Worm (Caenorhabditis elegans): Measurements from ENCODE around the gene nspg-5.

nspg-5 gene

DNA sequence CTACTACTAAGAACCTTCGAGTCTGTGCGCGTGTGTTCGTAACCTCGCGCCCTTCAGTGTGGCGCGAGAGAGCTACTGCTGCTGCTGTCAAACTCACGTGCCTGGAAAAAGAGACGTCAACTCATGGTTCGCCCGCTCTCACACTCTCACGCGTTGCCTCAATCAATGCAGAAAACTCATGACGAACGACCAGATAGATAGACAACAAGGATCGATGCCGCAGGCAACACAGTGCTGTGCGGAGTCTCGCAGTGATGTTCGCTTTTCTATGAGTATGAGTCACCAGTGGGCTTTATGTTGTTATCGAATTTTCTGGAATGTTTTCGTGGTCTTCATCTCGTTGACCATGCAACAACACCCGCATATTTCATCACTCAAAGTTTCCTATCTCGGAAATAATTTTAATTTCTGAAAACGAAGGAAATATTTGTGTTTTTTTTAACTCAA lies 10.2 kb upstream of the nspg-5 start:
- TF ChIP-seq elt-3 (tag; optimal IDR thresholded peaks at IDR 0.05) (no peak), aly-2 (tag; optimal IDR thresholded peaks at IDR 0.05) (no peak), fkh-2 (tag; optimal IDR thresholded peaks at IDR 0.05) (no peak), unc-62 (GFP tag; optimal IDR thresholded peaks at IDR 0.05) (peak; percentile 80), snpc-4 (tag; optimal IDR thresholded peaks at IDR 0.05) (peak; percentile 55), nhr-43 (tag; optimal IDR thresholded peaks at IDR 0.05; ENCODE audit: poor library complexity, severe bottlenecking) (no peak), daf-12 (tag; optimal IDR thresholded peaks at IDR 0.05) (no peak), nhr-76 (tag; optimal IDR thresholded peaks at IDR 0.05) (no peak), skn-1 (tag; optimal IDR thresholded peaks at IDR 0.05) (peak; percentile 45), ztf-11 (tag; optimal IDR thresholded peaks at IDR 0.05) (no peak), mdl-1 (tag; optimal IDR thresholded peaks at IDR 0.05) (peak; percentile 86), ZK546.5 (tag; optimal IDR thresholded peaks at IDR 0.05) (no peak), nhr-23 (tag; optimal IDR thresholded peaks at IDR 0.05) (no peak), ceh-28 (tag; optimal IDR thresholded peaks at IDR 0.05) (peak; percentile 88), zag-1 (tag; optimal IDR thresholded peaks at IDR 0.05) (no peak), hmg-11 (tag; optimal IDR thresholded peaks at IDR 0.05) (peak; percentile 62), jun-1 (tag; optimal IDR thresholded peaks at IDR 0.05) (peak; percentile 81), lsy-12 (tag; optimal IDR thresholded peaks at IDR 0.05) (peak; percentile 70), lin-39 (tag; optimal IDR thresholded peaks at IDR 0.05) (peak; percentile 85), nhr-11 (tag; optimal IDR thresholded peaks at IDR 0.05) (no peak), fkh-10 (GFP tag; optimal IDR thresholded peaks at IDR 0.05) (peak; percentile 71), unc-39 (tag; optimal IDR thresholded peaks at IDR 0.05) (no peak), elt-1 (tag; optimal IDR thresholded peaks at IDR 0.05) (peak; percentile 30), tbx-2 (tag; optimal IDR thresholded peaks at IDR 0.05) (no peak), fos-1 (tag; optimal IDR thresholded peaks at IDR 0.05) (peak; percentile 58), ama-1 (optimal IDR thresholded peaks at IDR 0.05) (peak; percentile 83), egl-27 (tag; optimal IDR thresholded peaks at IDR 0.05) (no peak), R02D3.7 (tag; optimal IDR thresholded peaks at IDR 0.05) (no peak), egl-5 (tag; optimal IDR thresholded peaks at IDR 0.05) (peak; percentile 77), nhr-12 (tag; optimal IDR thresholded peaks at IDR 0.05) (no peak), mml-1 (tag; optimal IDR thresholded peaks at IDR 0.05) (no peak), elt-2 (tag; optimal IDR thresholded peaks at IDR 0.05) (peak; percentile 81), pha-4 (tag; optimal IDR thresholded peaks at IDR 0.05) (peak; percentile 53), sea-2 (GFP tag; optimal IDR thresholded peaks at IDR 0.05) (no peak), nhr-237 (tag; optimal IDR thresholded peaks at IDR 0.05) (no peak), nhr-67 (tag; optimal IDR thresholded peaks at IDR 0.05) (no peak), nhr-28 (tag; optimal IDR thresholded peaks at IDR 0.05) (no peak), nhr-77 (tag; optimal IDR thresholded peaks at IDR 0.05) (no peak), pqm-1 (tag; optimal IDR thresholded peaks at IDR 0.05) (peak; percentile 75), ceh-16 (tag; optimal IDR thresholded peaks at IDR 0.05) (no peak), nhr-25 (tag; optimal IDR thresholded peaks at IDR 0.05) (no peak), ceh-9 (tag; optimal IDR thresholded peaks at IDR 0.05) (no peak), ztf-4 (tag; optimal IDR thresholded peaks at IDR 0.05) (no peak), nfya-1 (tag; optimal IDR thresholded peaks at IDR 0.05; ENCODE audit: insufficient read depth) (peak; percentile 76), eor-1 (tag; optimal IDR thresholded peaks at IDR 0.05) (no peak), lin-15B (tag; optimal IDR thresholded peaks at IDR 0.05) (peak; percentile 13), ceh-82 (tag; optimal IDR thresholded peaks at IDR 0.05) (no peak)
